Worm (Caenorhabditis elegans) whole organism, L3 larva: Measurements from ENCODE around the gene F21C10.9.

Source experiments
- elt-2 ChIP-seq: sonication (generic microtip); optimal IDR thresholded peaks from 2 replicates; lab custom pipeline; 2016; ENCODE audit warnings: missing genetic modification reagents, mild to moderate bottlenecking, missing genetic modification characterization, missing compliant biosample characterization
- elt-3 ChIP-seq, 3 experiments: fragments of 150-350 bp in 1 of 3; sonication (generic microtip) in 2 of 3; optimal IDR thresholded peaks; 2 replicates in 2 of 3; 4 replicates in 1 of 3; lab custom pipeline; 2014 to 2017; ENCODE audit warnings: missing biosample characterization in 3 of 3, missing genetic modification characterization in 3 of 3
- fos-1 ChIP-seq: fragments of 150-350 bp; optimal IDR thresholded peaks from 2 replicates; lab custom pipeline; 2014; ENCODE audit warnings: missing biosample characterization, missing genetic modification characterization
- mdl-1 ChIP-seq: fragments of 150-350 bp; optimal IDR thresholded peaks from 2 replicates; lab custom pipeline; 2014; ENCODE audit warnings: missing biosample characterization, missing genetic modification characterization
- nhr-23 ChIP-seq: fragments of 150-350 bp; optimal IDR thresholded peaks from 2 replicates; lab custom pipeline; 2014; ENCODE audit warnings: missing biosample characterization, missing genetic modification reagents, missing genetic modification characterization
- nhr-237 ChIP-seq: fragments of 150-350 bp; optimal IDR thresholded peaks from 2 replicates; lab custom pipeline; 2014; ENCODE audit warnings: missing biosample characterization, missing genetic modification characterization
- skn-1 ChIP-seq: fragments of 150-350 bp; optimal IDR thresholded peaks from 2 replicates; lab custom pipeline; 2014; ENCODE audit warnings: missing biosample characterization, missing genetic modification characterization
- zag-1 ChIP-seq: fragments of 150-350 bp; optimal IDR thresholded peaks from 2 replicates; lab custom pipeline; 2014; ENCODE audit warnings: missing biosample characterization, missing genetic modification characterization
- ztf-11 ChIP-seq: fragments of 150-350 bp; optimal IDR thresholded peaks from 2 replicates; lab custom pipeline; 2014; ENCODE audit warnings: missing biosample characterization, missing genetic modification characterization

DNA sequence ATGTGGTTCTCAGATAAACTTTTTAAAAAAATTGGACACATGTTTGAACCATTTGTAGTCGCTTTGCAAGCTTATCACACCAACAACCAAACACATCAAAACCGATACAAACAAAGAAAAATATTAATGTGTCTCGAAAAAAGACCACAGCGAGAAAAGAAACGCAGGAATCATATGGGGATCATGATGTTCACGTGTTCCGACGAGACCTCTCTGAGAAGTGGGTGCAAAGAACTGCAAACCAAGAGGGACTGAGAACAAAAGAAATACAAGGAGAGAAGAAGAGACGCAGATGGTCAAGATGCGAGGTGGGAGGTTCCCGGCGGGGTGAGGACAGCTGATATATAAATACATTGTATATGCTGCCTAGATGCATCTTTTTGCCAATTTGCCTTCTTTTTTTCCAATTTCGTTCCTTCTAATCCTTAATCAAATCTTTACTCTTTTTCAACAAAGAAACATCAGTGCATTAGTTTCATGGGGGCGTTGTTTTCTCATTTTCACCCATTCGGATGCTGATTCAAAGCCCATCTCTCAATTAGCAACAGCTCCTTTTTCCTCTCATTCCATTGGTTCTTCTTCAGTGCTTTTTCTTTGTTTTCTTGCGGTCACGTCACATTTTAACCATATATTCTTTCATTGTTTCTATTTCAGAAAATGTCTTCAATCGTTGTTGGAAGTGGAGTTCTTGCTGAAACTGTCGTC, 2.7 kb downstream of the F21C10.9 start, which contains the start of gene F21C10.10:
- TF ChIP-seq nhr-23 (tag; lab: Kevin White, UChicago) (peak; percentile 95), mdl-1 (tag; lab: Kevin White, UChicago) (peak; percentile 89), elt-3 (tag; optimal IDR thresholded peaks at IDR 0.05; lab: Kevin White, UChicago) (peak in 2 of 3 experiments; percentile 43 to 81), ztf-11 (tag; lab: Kevin White, UChicago) (no peak), fos-1 (peak; percentile 15), skn-1 (peak; percentile 6), nhr-237 (no peak), zag-1 (no peak), elt-2 (tag; lab: Kevin White, UChicago) (peak; percentile 93)
